Worm (Caenorhabditis elegans) whole organism, late embryonic: ENCODE measurements around the gene F07F6.2.

ENCODE experiments used
- C08G9.2 ChIP-seq: sonication (generic microtip); optimal IDR thresholded peaks from 2 replicates; lab custom pipeline; 2016; ENCODE audit warnings: mild to moderate bottlenecking, missing genetic modification characterization, moderate library complexity, missing compliant biosample characterization
- C38D4.7 ChIP-seq: fragments of 200-800 bp; sonication (Bioruptor generic); optimal IDR thresholded peaks from 2 replicates; lab custom pipeline; 2018; ENCODE audit warnings: mild to moderate bottlenecking, missing genetic modification characterization, moderate library complexity, missing compliant biosample characterization
- F13H6.1 ChIP-seq: sonication (generic microtip); optimal IDR thresholded peaks from 2 replicates; lab custom pipeline; 2016; ENCODE audit warnings: missing genetic modification characterization, missing compliant biosample characterization
- K02D7.2 ChIP-seq: sonication (generic microtip); optimal IDR thresholded peaks from 2 replicates; lab custom pipeline; 2017; ENCODE audit warnings: mild to moderate bottlenecking, missing genetic modification characterization, missing compliant biosample characterization
- T23F11.4 ChIP-seq: fragments of 200-800 bp; sonication (Bioruptor generic); optimal IDR thresholded peaks from 2 replicates; lab custom pipeline; 2018; ENCODE audit warnings: mild to moderate bottlenecking, missing genetic modification characterization, missing compliant biosample characterization
- ceh-18 ChIP-seq: sonication (generic microtip); optimal IDR thresholded peaks from 2 replicates; lab custom pipeline; 2016; ENCODE audit warnings: missing genetic modification characterization, missing compliant biosample characterization
- ceh-24 ChIP-seq: sonication (generic microtip); optimal IDR thresholded peaks from 2 replicates; lab custom pipeline; 2016; ENCODE audit warnings: mild to moderate bottlenecking, missing genetic modification characterization, missing compliant biosample characterization
- ceh-30 ChIP-seq: fragments of 150-350 bp; optimal IDR thresholded peaks from 2 replicates; lab custom pipeline; 2014; ENCODE audit warnings: missing biosample characterization, missing genetic modification characterization
- ceh-31 ChIP-seq: sonication (generic microtip); optimal IDR thresholded peaks from 2 replicates; lab custom pipeline; 2016; ENCODE audit warnings: missing genetic modification characterization, missing compliant biosample characterization
- ceh-34 ChIP-seq: sonication (generic microtip); optimal IDR thresholded peaks from 2 replicates; lab custom pipeline; 2016; ENCODE audit warnings: mild to moderate bottlenecking, missing genetic modification characterization, missing compliant biosample characterization
- ceh-48 ChIP-seq: sonication (generic microtip); optimal IDR thresholded peaks from 2 replicates; lab custom pipeline; 2016; ENCODE audit warnings: missing genetic modification characterization, inconsistent platforms, missing compliant biosample characterization
- ceh-6 ChIP-seq: fragments of 200-800 bp; sonication (Bioruptor generic); optimal IDR thresholded peaks from 2 replicates; lab custom pipeline; 2018; ENCODE audit warnings: mild to moderate bottlenecking, missing genetic modification characterization, missing compliant biosample characterization
- ceh-9 ChIP-seq: sonication (generic microtip); optimal IDR thresholded peaks from 2 replicates; lab custom pipeline; 2016; ENCODE audit warnings: mild to moderate bottlenecking, missing genetic modification characterization, inconsistent platforms, missing compliant biosample characterization
- che-1 ChIP-seq: sonication (generic microtip); optimal IDR thresholded peaks from 2 replicates; lab custom pipeline; 2016; ENCODE audit warnings: mild to moderate bottlenecking, missing genetic modification characterization, missing compliant biosample characterization
- fax-1 ChIP-seq: sonication (generic microtip); optimal IDR thresholded peaks from 2 replicates; lab custom pipeline; 2016; ENCODE audit warnings: missing genotype, missing genetic modification characterization, missing compliant biosample characterization
- fkh-6 ChIP-seq: sonication (generic microtip); optimal IDR thresholded peaks from 2 replicates; lab custom pipeline; 2016; ENCODE audit warnings: missing genetic modification characterization, missing compliant biosample characterization
- gmeb-2 ChIP-seq: sonication (generic microtip); optimal IDR thresholded peaks from 2 replicates; lab custom pipeline; 2016; ENCODE audit warnings: missing genetic modification characterization, inconsistent platforms, missing compliant biosample characterization
- hlh-13 ChIP-seq: fragments of 200-800 bp; sonication (Bioruptor generic); optimal IDR thresholded peaks from 2 replicates; lab custom pipeline; 2018; ENCODE audit warnings: mild to moderate bottlenecking, missing genetic modification characterization, missing compliant biosample characterization
- hlh-8 ChIP-seq: sonication (generic microtip); optimal IDR thresholded peaks from 2 replicates; lab custom pipeline; 2016; ENCODE audit warnings: missing genotype, missing genetic modification characterization, missing compliant biosample characterization
- lin-11 ChIP-seq: fragments of 200-800 bp; sonication (Bioruptor generic); optimal IDR thresholded peaks from 2 replicates; lab custom pipeline; 2018; ENCODE audit warnings: mild to moderate bottlenecking, missing genetic modification characterization, missing compliant biosample characterization
- madf-2 ChIP-seq: sonication (generic microtip); optimal IDR thresholded peaks from 2 replicates; lab custom pipeline; 2017; ENCODE audit warnings: missing genetic modification characterization, missing compliant biosample characterization
- mec-3 ChIP-seq: sonication (generic microtip); optimal IDR thresholded peaks from 2 replicates; lab custom pipeline; 2016; ENCODE audit warnings: borderline replicate concordance, missing genetic modification characterization, missing compliant biosample characterization
- nhr-232 ChIP-seq: sonication (generic microtip); optimal IDR thresholded peaks from 2 replicates; lab custom pipeline; 2016; ENCODE audit warnings: missing genetic modification characterization, missing compliant biosample characterization
- npax-4 ChIP-seq: sonication (generic microtip); optimal IDR thresholded peaks from 2 replicates; lab custom pipeline; 2016; ENCODE audit warnings: missing genetic modification characterization, missing compliant biosample characterization
- pat-9 ChIP-seq: fragments of 200-800 bp; sonication (Bioruptor generic); optimal IDR thresholded peaks from 2 replicates; lab custom pipeline; 2018; ENCODE audit warnings: mild to moderate bottlenecking, missing genetic modification characterization, moderate library complexity, missing compliant biosample characterization
- pax-1 ChIP-seq: fragments of 150-350 bp; optimal IDR thresholded peaks from 2 replicates; lab custom pipeline; 2014; ENCODE audit warnings: missing biosample characterization, missing genetic modification characterization
- pha-2 ChIP-seq: sonication (generic microtip); optimal IDR thresholded peaks from 2 replicates; lab custom pipeline; 2017; ENCODE audit warnings: mild to moderate bottlenecking, missing genetic modification characterization, missing compliant biosample characterization
- pqm-1 ChIP-seq: sonication (generic microtip); optimal IDR thresholded peaks from 2 replicates; lab custom pipeline; 2016; ENCODE audit warnings: missing genetic modification characterization, missing compliant biosample characterization
- ref-2 ChIP-seq: sonication (generic microtip); optimal IDR thresholded peaks from 2 replicates; lab custom pipeline; 2016; ENCODE audit warnings: missing genetic modification characterization, missing compliant biosample characterization
- syd-9 ChIP-seq: sonication (generic microtip); optimal IDR thresholded peaks from 2 replicates; lab custom pipeline; 2016; ENCODE audit warnings: mild to moderate bottlenecking, missing genetic modification characterization, moderate library complexity, missing compliant biosample characterization
- tbx-7 ChIP-seq: sonication (generic microtip); optimal IDR thresholded peaks from 2 replicates; lab custom pipeline; 2016; ENCODE audit warnings: missing genotype, missing genetic modification characterization, missing compliant biosample characterization
- ttx-3 ChIP-seq: sonication (generic microtip); optimal IDR thresholded peaks from 2 replicates; lab custom pipeline; 2016; ENCODE audit warnings: missing genetic modification reagents, missing genetic modification characterization, missing compliant biosample characterization
- unc-55 ChIP-seq: sonication (generic microtip); optimal IDR thresholded peaks from 2 replicates; lab custom pipeline; 2017; ENCODE audit warnings: missing biosample characterization, missing genetic modification reagents, missing genetic modification characterization

The F07F6.2 gene

DNA sequence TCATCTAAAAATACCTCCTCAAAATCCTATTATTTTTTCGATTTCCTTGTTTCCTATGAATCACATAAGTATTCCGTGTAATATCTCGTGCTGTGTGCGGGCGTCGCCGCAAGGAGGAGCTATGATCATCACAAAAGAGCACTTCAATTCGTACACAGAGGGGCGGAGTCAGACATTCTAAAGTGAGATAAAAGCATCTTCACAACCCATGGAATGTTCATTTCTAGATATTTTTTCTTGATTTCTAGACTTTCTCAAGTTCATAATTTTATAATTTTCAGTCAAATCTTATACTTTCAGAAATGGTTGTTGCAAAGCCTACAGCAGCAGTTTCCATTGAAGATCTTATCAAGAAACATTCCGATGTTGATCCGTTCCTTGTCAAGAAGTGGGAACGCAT, 17.4 kb downstream of the F07F6.2 start, which contains the start of gene cex-1:
TSS of gene cex-1 (plus strand) at position 301 of the 400 bp plus-strand sequence.
- TF ChIP-seq C08G9.2 (tag; lab: Kevin White, UChicago) (no peak), ceh-30 (tag; lab: Kevin White, UChicago) (no peak), F13H6.1 (tag; lab: Kevin White, UChicago) (no peak), ceh-24 (tag; lab: Kevin White, UChicago) (no peak), gmeb-2 (tag; lab: Kevin White, UChicago) (no peak), nhr-232 (tag; lab: Kevin White, UChicago) (no peak), ceh-48 (no peak)
- TF ChIP-seq, all 69 proteins: peak for 0

DNA sequence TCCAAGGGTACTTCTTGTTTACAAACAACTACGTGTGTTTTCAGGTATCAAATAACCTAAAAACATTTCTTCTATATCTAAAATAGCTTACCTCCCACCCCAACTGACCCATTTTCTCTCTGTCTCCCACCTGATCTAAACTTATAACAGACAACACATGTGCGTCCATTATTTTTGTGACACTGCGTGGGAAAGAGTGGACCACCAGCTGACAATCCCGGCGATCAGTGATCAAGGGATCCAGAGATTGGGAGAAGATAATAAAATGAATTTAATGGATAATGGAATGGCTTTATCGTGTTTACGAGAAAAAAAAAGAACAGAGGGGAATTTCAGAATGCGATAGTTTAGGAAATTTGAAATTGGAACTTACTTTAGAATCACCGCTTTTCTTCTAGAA, 19.2 kb downstream of the F07F6.2 start:
- TF ChIP-seq ceh-9 (tag; lab: Kevin White, UChicago) (no peak), K02D7.2 (tag; lab: Kevin White, UChicago) (no peak), fax-1 (tag; lab: Kevin White, UChicago) (no peak), hlh-8 (tag; lab: Kevin White, UChicago) (no peak), fkh-6 (tag; lab: Kevin White, UChicago) (no peak), unc-55 (GFP tag; lab: Kevin White, UChicago) (peak; percentile 77), ceh-18 (peak; percentile 23), ceh-34 (tag; lab: Kevin White, UChicago) (no peak)
- TF ChIP-seq, all 69 proteins: peak for 2

ce11 chrII:5449620-5450019, 19.6 kb downstream of the F07F6.2 start:
- no peak for TF ChIP-seq hlh-13 (GFP tag; lab: Kevin White, UChicago)

ce11 chrII:5451278-5451677, 21.3 kb downstream of the F07F6.2 start:
- no peak for TF ChIP-seq pqm-1 (tag; lab: Kevin White, UChicago)

DNA sequence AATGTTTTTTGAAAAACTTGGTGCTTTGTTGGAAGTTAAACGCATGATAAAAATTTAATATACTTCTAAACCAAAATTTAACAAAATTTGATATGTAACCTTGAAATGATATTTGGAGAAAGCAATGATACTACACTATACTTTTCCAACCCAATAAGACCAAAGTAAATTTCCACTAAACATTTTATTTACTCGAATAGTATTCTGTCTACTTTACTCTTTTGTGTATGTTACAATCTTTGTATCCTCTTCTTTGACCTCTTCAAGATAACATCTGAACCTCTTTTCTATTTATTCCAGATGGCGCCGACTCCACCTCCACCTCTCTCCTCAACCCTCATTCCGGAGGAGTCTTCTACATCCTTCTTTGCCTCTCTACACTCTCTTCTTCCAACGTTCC, 23.5 kb downstream of the F07F6.2 start, which contains the start of gene dhs-5:
TSS of gene dhs-5 (plus strand) at position 301 of the 400 bp plus-strand sequence.
- TF ChIP-seq T23F11.4 (GFP tag; lab: Kevin White, UChicago) (no peak), npax-4 (tag; lab: Kevin White, UChicago) (no peak), ttx-3 (tag; lab: Kevin White, UChicago) (no peak), tbx-7 (tag; lab: Kevin White, UChicago) (no peak), hlh-13 (GFP tag; lab: Kevin White, UChicago) (no peak), fax-1 (tag; lab: Kevin White, UChicago) (no peak), syd-9 (tag; lab: Kevin White, UChicago) (no peak), C38D4.7 (GFP tag; lab: Kevin White, UChicago) (no peak), ceh-9 (tag; lab: Kevin White, UChicago) (no peak), ceh-31 (tag; lab: Kevin White, UChicago) (no peak), nhr-232 (tag; lab: Kevin White, UChicago) (no peak), fkh-6 (tag; lab: Kevin White, UChicago) (no peak), ref-2 (tag; lab: Kevin White, UChicago) (no peak), ceh-48 (no peak), lin-11 (tag; lab: Kevin White, UChicago) (no peak), che-1 (no peak), mec-3 (tag; lab: Kevin White, UChicago) (no peak)
- TF ChIP-seq, all 69 proteins: peak for 0

DNA sequence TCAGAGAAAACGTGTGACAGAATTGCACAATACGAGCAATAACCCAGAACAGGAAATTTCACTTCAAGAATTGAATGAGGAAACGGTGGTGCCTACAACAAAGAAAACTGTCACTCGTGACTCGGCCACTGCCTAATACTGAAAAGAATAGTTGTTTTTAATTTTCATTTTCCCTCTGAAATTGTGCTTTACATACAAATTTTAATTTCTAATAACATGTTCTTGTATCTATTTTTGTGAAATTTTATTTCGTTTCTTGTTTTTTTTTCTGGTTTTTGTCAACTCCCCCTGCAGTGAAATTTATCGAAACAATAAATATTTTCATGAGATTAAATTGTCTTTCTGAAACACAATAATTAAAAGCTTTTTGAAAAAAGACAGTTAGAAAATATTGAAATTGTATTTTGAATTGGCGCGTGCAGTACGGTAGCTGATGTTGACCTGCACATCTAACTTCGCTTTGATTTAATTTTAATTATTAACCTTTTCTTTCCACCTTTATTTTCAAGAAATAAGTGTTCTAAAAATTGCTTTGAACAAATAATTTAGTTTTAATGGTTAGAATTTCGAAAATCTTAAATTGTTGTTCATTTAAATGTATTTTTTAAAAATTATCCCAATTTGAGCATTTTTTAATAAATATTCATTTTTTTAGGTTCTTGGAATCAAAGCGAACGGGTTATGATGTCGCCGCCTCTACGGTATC, 25.8 kb downstream of the F07F6.2 start, which contains the start of gene daz-1:
TSS of gene daz-1 (plus strand) at position 656 of the 706 bp plus-strand sequence.
- TF ChIP-seq madf-2: no peak
- no peak for TF ChIP-seq pax-1 (tag; lab: Kevin White, UChicago)
- TF ChIP-seq pha-2 (tag; lab: Kevin White, UChicago): no peak
- TF ChIP-seq fax-1 (tag; lab: Kevin White, UChicago): no peak
- TF ChIP-seq ref-2 (tag; lab: Kevin White, UChicago): no peak
- no peak for TF ChIP-seq che-1
- no peak for TF ChIP-seq ceh-34 (tag; lab: Kevin White, UChicago)
- TF ChIP-seq ceh-6 (GFP tag; lab: Kevin White, UChicago): no peak
- no peak for TF ChIP-seq F13H6.1 (tag; lab: Kevin White, UChicago)
- no peak for TF ChIP-seq pat-9 (tag; lab: Kevin White, UChicago)
- no peak for TF ChIP-seq C38D4.7 (GFP tag; lab: Kevin White, UChicago)
